Worm (Caenorhabditis elegans) whole organism, late embryonic: Measurements from ENCODE around the gene tbx-8.

Experiments
- C08G9.2 ChIP-seq: sonication (generic microtip); optimal IDR thresholded peaks from 2 replicates; lab custom pipeline; 2016; ENCODE audit warnings: mild to moderate bottlenecking, missing genetic modification characterization, moderate library complexity, missing compliant biosample characterization
- C38D4.7 ChIP-seq: fragments of 200-800 bp; sonication (Bioruptor generic); optimal IDR thresholded peaks from 2 replicates; lab custom pipeline; 2018; ENCODE audit warnings: mild to moderate bottlenecking, missing genetic modification characterization, moderate library complexity, missing compliant biosample characterization
- T23F11.4 ChIP-seq: fragments of 200-800 bp; sonication (Bioruptor generic); optimal IDR thresholded peaks from 2 replicates; lab custom pipeline; 2018; ENCODE audit warnings: mild to moderate bottlenecking, missing genetic modification characterization, missing compliant biosample characterization
- ceh-14 ChIP-seq: sonication (generic microtip); optimal IDR thresholded peaks from 2 replicates; lab custom pipeline; 2016; ENCODE audit warnings: missing genotype, missing genetic modification characterization, missing compliant biosample characterization
- ceh-19 ChIP-seq: fragments of 200-800 bp; sonication (Bioruptor generic); optimal IDR thresholded peaks from 2 replicates; lab custom pipeline; 2018; ENCODE audit warnings: mild to moderate bottlenecking, missing genetic modification characterization, missing compliant biosample characterization
- ceh-22 ChIP-seq: sonication (generic microtip); optimal IDR thresholded peaks from 2 replicates; lab custom pipeline; 2017; ENCODE audit warnings: missing biosample characterization, missing genetic modification characterization
- ceh-24 ChIP-seq: sonication (generic microtip); optimal IDR thresholded peaks from 2 replicates; lab custom pipeline; 2016; ENCODE audit warnings: mild to moderate bottlenecking, missing genetic modification characterization, missing compliant biosample characterization
- ceh-30 ChIP-seq: fragments of 150-350 bp; optimal IDR thresholded peaks from 2 replicates; lab custom pipeline; 2014; ENCODE audit warnings: missing biosample characterization, missing genetic modification characterization
- ceh-9 ChIP-seq: sonication (generic microtip); optimal IDR thresholded peaks from 2 replicates; lab custom pipeline; 2016; ENCODE audit warnings: mild to moderate bottlenecking, missing genetic modification characterization, inconsistent platforms, missing compliant biosample characterization
- che-1 ChIP-seq: sonication (generic microtip); optimal IDR thresholded peaks from 2 replicates; lab custom pipeline; 2016; ENCODE audit warnings: mild to moderate bottlenecking, missing genetic modification characterization, missing compliant biosample characterization
- dmd-4 ChIP-seq: sonication (generic microtip); optimal IDR thresholded peaks from 2 replicates; lab custom pipeline; 2016; ENCODE audit warnings: borderline replicate concordance, missing genetic modification characterization, missing compliant biosample characterization
- dve-1 ChIP-seq: sonication (generic microtip); optimal IDR thresholded peaks from 2 replicates; lab custom pipeline; 2017; ENCODE audit warnings: antibody characterized with exemption, mild to moderate bottlenecking, missing genetic modification characterization, missing compliant biosample characterization
- elt-2 ChIP-seq: sonication (generic microtip); optimal IDR thresholded peaks from 2 replicates; lab custom pipeline; 2016; ENCODE audit warnings: missing genetic modification reagents, missing genetic modification characterization, missing compliant biosample characterization
- ets-4 ChIP-seq: sonication (generic microtip); optimal IDR thresholded peaks from 2 replicates; lab custom pipeline; 2016; ENCODE audit warnings: missing genetic modification characterization, missing compliant biosample characterization
- eyg-1 ChIP-seq: sonication (generic microtip); optimal IDR thresholded peaks from 2 replicates; lab custom pipeline; 2016; ENCODE audit warnings: missing genotype, missing genetic modification characterization, missing compliant biosample characterization
- hlh-15 ChIP-seq: sonication (generic microtip); optimal IDR thresholded peaks from 2 replicates; lab custom pipeline; 2016; ENCODE audit warnings: missing genetic modification characterization, missing compliant biosample characterization
- hlh-30 ChIP-seq: sonication (generic microtip); optimal IDR thresholded peaks from 2 replicates; lab custom pipeline; 2017; ENCODE audit warnings: antibody characterized with exemption, missing genetic modification characterization, missing compliant biosample characterization; ENCODE audit not compliant: insufficient read depth
- hlh-8 ChIP-seq: sonication (generic microtip); optimal IDR thresholded peaks from 2 replicates; lab custom pipeline; 2016; ENCODE audit warnings: missing genotype, missing genetic modification characterization, missing compliant biosample characterization
- madf-2 ChIP-seq: sonication (generic microtip); optimal IDR thresholded peaks from 2 replicates; lab custom pipeline; 2017; ENCODE audit warnings: missing genetic modification characterization, missing compliant biosample characterization
- nfya-1 ChIP-seq: sonication (generic microtip); optimal IDR thresholded peaks from 2 replicates; lab custom pipeline; 2017; ENCODE audit warnings: missing genetic modification characterization, mild to moderate bottlenecking, missing compliant biosample characterization, antibody characterized with exemption, moderate library complexity
- nhr-11 ChIP-seq: fragments of 150-350 bp; optimal IDR thresholded peaks from 2 replicates; lab custom pipeline; 2014; ENCODE audit warnings: missing biosample characterization, missing genetic modification characterization
- nhr-232 ChIP-seq: sonication (generic microtip); optimal IDR thresholded peaks from 2 replicates; lab custom pipeline; 2016; ENCODE audit warnings: missing genetic modification characterization, missing compliant biosample characterization
- npax-4 ChIP-seq: sonication (generic microtip); optimal IDR thresholded peaks from 2 replicates; lab custom pipeline; 2016; ENCODE audit warnings: missing genetic modification characterization, missing compliant biosample characterization
- odd-2 ChIP-seq: sonication (generic microtip); optimal IDR thresholded peaks from 2 replicates; lab custom pipeline; 2017; ENCODE audit warnings: antibody characterized with exemption, mild to moderate bottlenecking, missing genetic modification characterization, missing compliant biosample characterization
- pag-3 ChIP-seq: sonication (generic microtip); optimal IDR thresholded peaks from 2 replicates; lab custom pipeline; 2016; ENCODE audit warnings: missing compliant biosample characterization, missing genetic modification characterization, borderline replicate concordance
- pat-9 ChIP-seq: fragments of 200-800 bp; sonication (Bioruptor generic); optimal IDR thresholded peaks from 2 replicates; lab custom pipeline; 2018; ENCODE audit warnings: mild to moderate bottlenecking, missing genetic modification characterization, moderate library complexity, missing compliant biosample characterization
- pha-2 ChIP-seq: sonication (generic microtip); optimal IDR thresholded peaks from 2 replicates; lab custom pipeline; 2017; ENCODE audit warnings: mild to moderate bottlenecking, missing genetic modification characterization, missing compliant biosample characterization
- pqm-1 ChIP-seq: sonication (generic microtip); optimal IDR thresholded peaks from 2 replicates; lab custom pipeline; 2016; ENCODE audit warnings: missing genetic modification characterization, missing compliant biosample characterization
- ref-2 ChIP-seq: sonication (generic microtip); optimal IDR thresholded peaks from 2 replicates; lab custom pipeline; 2016; ENCODE audit warnings: missing genetic modification characterization, missing compliant biosample characterization
- sdc-2 ChIP-seq: sonication (generic microtip); optimal IDR thresholded peaks from 2 replicates; lab custom pipeline; 2016; ENCODE audit warnings: missing genotype, missing genetic modification characterization, missing compliant biosample characterization
- unc-42 ChIP-seq: sonication (generic microtip); optimal IDR thresholded peaks from 2 replicates; lab custom pipeline; 2016; ENCODE audit warnings: missing genotype, missing genetic modification characterization, missing compliant biosample characterization
- unc-55 ChIP-seq: sonication (generic microtip); optimal IDR thresholded peaks from 2 replicates; lab custom pipeline; 2017; ENCODE audit warnings: missing biosample characterization, missing genetic modification reagents, missing genetic modification characterization
- unc-86 ChIP-seq: sonication (generic microtip); optimal IDR thresholded peaks from 2 replicates; lab custom pipeline; 2016; ENCODE audit warnings: missing genetic modification characterization, missing compliant biosample characterization
- ztf-16 ChIP-seq: sonication (generic microtip); optimal IDR thresholded peaks from 2 replicates; lab custom pipeline; 2017; ENCODE audit warnings: missing genetic modification characterization, missing compliant biosample characterization

tbx-8 gene

ce11 chrIII:10357598-10358186, 10.5 kb downstream of the tbx-8 start, which contains the start of gene umps-1:
Gene umps-1, minus strand, starts transcription at chrIII:10357648.
- TF ChIP-seq nfya-1 (tag; lab: Kevin White, UChicago) (no peak), elt-2 (tag; lab: Kevin White, UChicago) (peak; percentile 5)

ce11 chrIII:10358751-10359150, 11.6 kb downstream of the tbx-8 start:
- TF ChIP-seq unc-42 (tag; lab: Kevin White, UChicago) (peak; percentile 21), ref-2 (tag; lab: Kevin White, UChicago) (no peak), eyg-1 (no peak), ceh-30 (tag; lab: Kevin White, UChicago) (no peak), pag-3 (tag; lab: Kevin White, UChicago) (no peak), nfya-1 (tag; lab: Kevin White, UChicago) (no peak), C08G9.2 (no peak), T23F11.4 (GFP tag; lab: Kevin White, UChicago) (no peak)
- TF ChIP-seq, all 69 proteins: peak for 1

- no peak for TF ChIP-seq T23F11.4 (GFP tag; lab: Kevin White, UChicago)
- no peak for TF ChIP-seq pha-2
- TF ChIP-seq ceh-19 (GFP tag; lab: Kevin White, UChicago), result no peak
- TF ChIP-seq hlh-30 (tag; lab: Kevin White, UChicago), result no peak
- no peak for TF ChIP-seq ztf-16 (tag; lab: Kevin White, UChicago)
- no peak for TF ChIP-seq npax-4 (tag; lab: Kevin White, UChicago)
- no peak for TF ChIP-seq ets-4 (tag; lab: Kevin White, UChicago)
- no peak for TF ChIP-seq nhr-11 (tag; lab: Kevin White, UChicago)
- TF ChIP-seq hlh-8 (tag; lab: Kevin White, UChicago), result no peak
- TF ChIP-seq unc-86 (tag; lab: Kevin White, UChicago), result no peak
- TF ChIP-seq ceh-9 (tag; lab: Kevin White, UChicago), result no peak
- no peak for TF ChIP-seq hlh-15
- TF ChIP-seq sdc-2 (tag; lab: Kevin White, UChicago), result no peak
- no peak for TF ChIP-seq C08G9.2
- no peak for TF ChIP-seq che-1
- no peak for TF ChIP-seq unc-55 (GFP tag; lab: Kevin White, UChicago)
- no peak for TF ChIP-seq unc-42 (tag; lab: Kevin White, UChicago)
- no peak for TF ChIP-seq ref-2 (tag; lab: Kevin White, UChicago)
- TF ChIP-seq ceh-24 (tag; lab: Kevin White, UChicago), result no peak
- no peak for TF ChIP-seq dmd-4 (tag; lab: Kevin White, UChicago)
These were observed 12.8 kb downstream of the tbx-8 start for ce11 chrIII:10359916-10360315.

ce11 chrIII:10361456-10361855, 14.3 kb downstream of the tbx-8 start:
- TF ChIP-seq dve-1 (tag; lab: Kevin White, UChicago) (no peak), dmd-4 (tag; lab: Kevin White, UChicago) (no peak), odd-2 (no peak), pat-9 (tag; lab: Kevin White, UChicago) (no peak), hlh-15 (no peak), madf-2 (no peak), ceh-22 (tag; lab: Kevin White, UChicago) (no peak), ceh-14 (tag; lab: Kevin White, UChicago) (no peak), pqm-1 (no peak), nhr-232 (tag; lab: Kevin White, UChicago) (no peak), ceh-9 (tag; lab: Kevin White, UChicago) (no peak), C38D4.7 (GFP tag; lab: Kevin White, UChicago) (no peak)
